Worm (Caenorhabditis elegans) whole organism, L4 larva: Measurements from ENCODE around the gene kin-9.

Experiments used
- aha-1 ChIP-seq: fragments of 150-350 bp; peaks from one replicate; lab custom pipeline; 2014; ENCODE audit warnings: missing biosample characterization, missing genetic modification characterization
- ama-1 ChIP-seq: fragments of 150-350 bp; optimal IDR thresholded peaks from 2 replicates; lab custom pipeline; 2014; ENCODE audit warnings: inconsistent platforms, mixed read lengths
- daf-16 ChIP-seq, 3 experiments: sonication (generic microtip); optimal IDR thresholded peaks; 2 replicates each; lab custom pipeline; 2016 to 2017; ENCODE audit warnings: missing genetic modification characterization in 3 of 3, missing genetic modification reagents in 3 of 3, mild to moderate bottlenecking in 2 of 3, missing compliant biosample characterization in 2 of 3, missing biosample characterization in 1 of 3, moderate library complexity in 1 of 3
- lin-39 ChIP-seq: fragments of 150-350 bp; optimal IDR thresholded peaks from 2 replicates; lab custom pipeline; 2014; ENCODE audit warnings: missing biosample characterization, missing genetic modification reagents, missing genetic modification characterization
- lir-3 ChIP-seq: sonication (generic microtip); optimal IDR thresholded peaks from 2 replicates; lab custom pipeline; 2016; ENCODE audit warnings: mild to moderate bottlenecking, missing genetic modification characterization, missing compliant biosample characterization
- nhr-237 ChIP-seq: sonication (generic microtip); optimal IDR thresholded peaks from 2 replicates; lab custom pipeline; 2017; ENCODE audit warnings: missing biosample characterization, missing genetic modification characterization
- nhr-28 ChIP-seq: fragments of 150-350 bp; optimal IDR thresholded peaks from 2 replicates; lab custom pipeline; 2014; ENCODE audit warnings: missing biosample characterization, missing genetic modification characterization
- nhr-77 ChIP-seq: fragments of 150-350 bp; optimal IDR thresholded peaks from 2 replicates; lab custom pipeline; 2014; ENCODE audit warnings: missing biosample characterization, missing genetic modification characterization
- php-3 ChIP-seq: fragments of 200-800 bp; sonication (Bioruptor generic); IDR thresholded peaks from 2 replicates; pipeline ENCODE4 v1.3.6; 2022; ENCODE audit warnings: missing genetic modification reagents, missing genetic modification characterization, missing compliant biosample characterization
- skn-1 ChIP-seq: fragments of 150-350 bp; optimal IDR thresholded peaks from 2 replicates; lab custom pipeline; 2014; ENCODE audit warnings: missing biosample characterization, missing genetic modification characterization
- snpc-4 ChIP-seq: fragments of 150-350 bp; optimal IDR thresholded peaks from 2 replicates; lab custom pipeline; 2014; ENCODE audit warnings: missing biosample characterization, missing genetic modification characterization
- vab-7 ChIP-seq: fragments of 200-800 bp; sonication (Bioruptor generic); IDR thresholded peaks from 2 replicates; pipeline ENCODE4 v1.3.6; 2022; ENCODE audit warnings: missing genetic modification reagents, missing genetic modification characterization, missing compliant biosample characterization
- zag-1 ChIP-seq: fragments of 150-350 bp; optimal IDR thresholded peaks from 2 replicates; lab custom pipeline; 2014; ENCODE audit warnings: missing biosample characterization, missing genetic modification characterization

DNA sequence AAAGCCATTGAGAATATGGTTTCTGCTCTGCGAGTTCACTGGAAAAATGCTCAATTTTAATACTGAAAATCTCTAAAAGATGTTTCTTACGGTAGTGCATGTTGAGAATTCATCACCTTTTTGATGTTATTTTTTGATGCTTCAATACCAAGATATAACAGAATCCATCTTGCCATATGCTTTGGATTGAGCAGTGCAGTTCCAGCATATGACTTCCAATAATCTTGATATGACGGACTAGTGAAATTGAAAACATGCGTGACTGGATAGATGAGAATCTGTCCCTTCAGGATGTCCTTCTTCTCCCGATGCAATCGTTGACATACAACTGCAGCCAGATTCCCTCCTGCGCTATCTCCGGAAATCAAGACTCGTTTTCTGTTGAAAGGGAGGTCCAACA is 28.5 kb downstream of the kin-9 start:
- TF ChIP-seq daf-16 (GFP tag; optimal IDR thresholded peaks at IDR 0.05; lab: Kevin White, UChicago) = no peak
- no peak for TF ChIP-seq daf-16 (tag; optimal IDR thresholded peaks at IDR 0.05; lab: Kevin White, UChicago)
- no peak for TF ChIP-seq zag-1 (tag; lab: Kevin White, UChicago)
- TF ChIP-seq lir-3 = no peak
- TF ChIP-seq lin-39 (tag; lab: Kevin White, UChicago) = no peak
- no peak for TF ChIP-seq ama-1 (lab: Kevin White, UChicago)
- TF ChIP-seq nhr-237 (tag; lab: Kevin White, UChicago) = no peak
- TF ChIP-seq aha-1 (tag; lab: Kevin White, UChicago) = no peak
- no peak for TF ChIP-seq nhr-77 (tag; lab: Kevin White, UChicago)
- TF ChIP-seq php-3 (GFP tag; lab: Robert Waterston, UW) = no peak
- no peak for TF ChIP-seq nhr-28 (tag; lab: Kevin White, UChicago)
- TF ChIP-seq skn-1 (tag; lab: Kevin White, UChicago) = no peak
- no peak for TF ChIP-seq snpc-4 (tag; lab: Kevin White, UChicago)
- TF ChIP-seq vab-7 (GFP tag; lab: Robert Waterston, UW) = no peak
